Worm (Caenorhabditis elegans) whole organism, L1 larva: ENCODE data around the gene gldi-2.

ENCODE experiments used
- C34B4.2 ChIP-seq: sonication (generic microtip); optimal IDR thresholded peaks from 2 replicates; lab custom pipeline; 2017; ENCODE audit warnings: mild to moderate bottlenecking, missing genetic modification characterization, missing compliant biosample characterization
- F16B12.6 ChIP-seq: fragments of 150-350 bp; optimal IDR thresholded peaks from 2 replicates; lab custom pipeline; 2014; ENCODE audit warnings: missing biosample characterization, missing genetic modification characterization
- blmp-1 ChIP-seq: fragments of 150-350 bp; optimal IDR thresholded peaks from 2 replicates; lab custom pipeline; 2014; ENCODE audit warnings: missing biosample characterization, missing genetic modification characterization
- ceh-88 ChIP-seq: fragments of 200-800 bp; sonication (Bioruptor generic); IDR thresholded peaks from 2 replicates; pipeline ENCODE4 v1.3.6; 2022; ENCODE audit warnings: missing genetic modification characterization, missing compliant biosample characterization
- dsc-1 ChIP-seq: sonication (generic microtip); optimal IDR thresholded peaks from 2 replicates; lab custom pipeline; 2016; ENCODE audit warnings: mild to moderate bottlenecking, missing genetic modification characterization, missing compliant biosample characterization
- efl-1 ChIP-seq, 4 experiments: fragments of 150-350 bp; optimal IDR thresholded peaks in 3 of 4; peaks in 1 of 4; 1 replicate in 1 of 4; 2 replicates in 3 of 4; lab custom pipeline; 2014; ENCODE audit warnings: missing biosample characterization in 2 of 4, missing genetic modification characterization in 2 of 4, missing genetic modification reagents in 2 of 4
- egl-13 ChIP-seq: sonication (generic microtip); optimal IDR thresholded peaks from 2 replicates; lab custom pipeline; 2016; ENCODE audit warnings: missing genotype, missing genetic modification reagents, missing genetic modification characterization, missing compliant biosample characterization
- fkh-4 ChIP-seq: sonication (generic microtip); optimal IDR thresholded peaks from 2 replicates; lab custom pipeline; 2016; ENCODE audit warnings: missing compliant biosample characterization, missing genetic modification characterization, borderline replicate concordance
- fkh-8 ChIP-seq: sonication (generic microtip); optimal IDR thresholded peaks from 2 replicates; lab custom pipeline; 2016; ENCODE audit warnings: mild to moderate bottlenecking, missing genetic modification characterization, missing compliant biosample characterization
- fos-1 ChIP-seq: fragments of 150-350 bp; optimal IDR thresholded peaks from 2 replicates; lab custom pipeline; 2014; ENCODE audit warnings: missing biosample characterization, missing genetic modification characterization
- grh-1 ChIP-seq: fragments of 200-800 bp; sonication (Bioruptor generic); IDR thresholded peaks from 2 replicates; pipeline ENCODE4 v1.3.6; 2022; ENCODE audit warnings: missing genetic modification reagents, missing genetic modification characterization, missing compliant biosample characterization
- hlh-17 ChIP-seq: fragments of 200-800 bp; sonication (Bioruptor generic); optimal IDR thresholded peaks from 2 replicates; lab custom pipeline; 2018; ENCODE audit warnings: missing genetic modification characterization, mild to moderate bottlenecking, missing compliant biosample characterization, moderate library complexity, borderline replicate concordance
- hpl-2 ChIP-seq: fragments of 150-350 bp; optimal IDR thresholded peaks from 2 replicates; lab custom pipeline; 2014; ENCODE audit warnings: missing biosample characterization, missing genetic modification reagents, missing genetic modification characterization
- isw-1 ChIP-seq: fragments of 200-800 bp; sonication (Bioruptor generic); IDR thresholded peaks from 2 replicates; pipeline ENCODE4 v1.3.6; 2022; ENCODE audit warnings: missing genetic modification characterization, missing compliant biosample characterization
- lin-14 ChIP-seq: fragments of 200-800 bp; sonication (Bioruptor generic); optimal IDR thresholded peaks from 2 replicates; lab custom pipeline; 2018; ENCODE audit warnings: mild to moderate bottlenecking, missing genetic modification characterization, moderate library complexity, missing compliant biosample characterization
- mab-9 ChIP-seq: fragments of 200-800 bp; sonication (Bioruptor generic); IDR thresholded peaks from 2 replicates; pipeline ENCODE4 v1.3.6; 2022; ENCODE audit warnings: missing genetic modification reagents, missing genetic modification characterization, missing compliant biosample characterization
- mdl-1 ChIP-seq, 2 experiments: fragments of 150-350 bp; optimal IDR thresholded peaks; 2 replicates each; lab custom pipeline; 2014 to 2017; ENCODE audit warnings: missing biosample characterization in 2 of 2, missing genetic modification characterization in 2 of 2, inconsistent platforms in 1 of 2
- nhr-11 ChIP-seq: fragments of 150-350 bp; optimal IDR thresholded peaks from 2 replicates; lab custom pipeline; 2014; ENCODE audit warnings: missing biosample characterization, missing genetic modification characterization
- nhr-19 ChIP-seq: fragments of 200-800 bp; sonication (Bioruptor generic); conservative IDR thresholded peaks from 2 replicates; pipeline ENCODE4 v1.3.6; 2022; ENCODE audit warnings: missing genetic modification characterization, missing compliant biosample characterization
- nhr-20 ChIP-seq: sonication (generic microtip); optimal IDR thresholded peaks from 2 replicates; lab custom pipeline; 2016; ENCODE audit warnings: mild to moderate bottlenecking, missing genetic modification characterization, missing compliant biosample characterization
- nhr-237 ChIP-seq: fragments of 150-350 bp; optimal IDR thresholded peaks from 2 replicates; lab custom pipeline; 2014; ENCODE audit warnings: missing biosample characterization, missing genetic modification characterization
- nhr-28 ChIP-seq: fragments of 150-350 bp; optimal IDR thresholded peaks from 2 replicates; lab custom pipeline; 2014; ENCODE audit warnings: missing biosample characterization, missing genetic modification characterization
- nhr-71 ChIP-seq: sonication (generic microtip); optimal IDR thresholded peaks from 2 replicates; lab custom pipeline; 2016; ENCODE audit warnings: mild to moderate bottlenecking, missing genetic modification characterization, moderate library complexity, missing compliant biosample characterization
- nhr-77 ChIP-seq: fragments of 150-350 bp; optimal IDR thresholded peaks from 2 replicates; lab custom pipeline; 2014; ENCODE audit warnings: missing biosample characterization, missing genetic modification characterization
- nhr-85 ChIP-seq: sonication (generic microtip); peaks from one replicate; lab custom pipeline; 2016; ENCODE audit warnings: missing genetic modification characterization, inconsistent platforms, missing compliant biosample characterization
- pax-3 ChIP-seq: fragments of 200-800 bp; sonication (Bioruptor generic); optimal IDR thresholded peaks from 2 replicates; lab custom pipeline; 2018; ENCODE audit warnings: mild to moderate bottlenecking, missing genetic modification characterization, moderate library complexity, missing compliant biosample characterization
- pqm-1 ChIP-seq: sonication (generic microtip); optimal IDR thresholded peaks from 3 replicates; lab custom pipeline; 2017; ENCODE audit warnings: missing biosample characterization, missing genetic modification characterization
- snu-23 ChIP-seq: sonication (generic microtip); optimal IDR thresholded peaks from 2 replicates; lab custom pipeline; 2016; ENCODE audit warnings: missing genetic modification characterization, missing compliant biosample characterization
- sox-4 ChIP-seq: sonication (generic microtip); optimal IDR thresholded peaks from 2 replicates; lab custom pipeline; 2016; ENCODE audit warnings: missing genetic modification characterization, missing compliant biosample characterization
- sptf-1 ChIP-seq: fragments of 150-350 bp; optimal IDR thresholded peaks from 2 replicates; lab custom pipeline; 2014; ENCODE audit warnings: missing biosample characterization, missing genetic modification characterization
- sup-37 ChIP-seq: fragments of 200-800 bp; sonication (Bioruptor generic); optimal IDR thresholded peaks from 2 replicates; lab custom pipeline; 2018; ENCODE audit warnings: mild to moderate bottlenecking, missing genetic modification characterization, missing compliant biosample characterization
- unc-130 ChIP-seq: fragments of 150-350 bp; optimal IDR thresholded peaks from 2 replicates; lab custom pipeline; 2017; ENCODE audit warnings: missing biosample characterization, missing genetic modification characterization, inconsistent platforms
- unc-30 ChIP-seq: sonication (generic microtip); optimal IDR thresholded peaks from 2 replicates; lab custom pipeline; 2017; ENCODE audit warnings: missing biosample characterization, missing genetic modification characterization
- unc-62 ChIP-seq: fragments of 150-350 bp; optimal IDR thresholded peaks from 2 replicates; lab custom pipeline; 2014; ENCODE audit warnings: missing biosample characterization, missing genetic modification reagents, missing genetic modification characterization
- unc-98 ChIP-seq: fragments of 200-800 bp; sonication (Bioruptor generic); IDR thresholded peaks from 2 replicates; pipeline ENCODE4 v1.3.6; 2022; ENCODE audit warnings: missing genetic modification characterization, missing compliant biosample characterization
- xbp-1 ChIP-seq: sonication (generic microtip); optimal IDR thresholded peaks from 2 replicates; lab custom pipeline; 2016; ENCODE audit warnings: missing genetic modification characterization, missing compliant biosample characterization
- ztf-11 ChIP-seq, 2 experiments: sonication (generic microtip); optimal IDR thresholded peaks; 2 replicates each; lab custom pipeline; 2016 to 2017; ENCODE audit warnings: missing genetic modification characterization in 2 of 2, missing biosample characterization in 1 of 2, missing compliant biosample characterization in 1 of 2
- ztf-4 ChIP-seq: fragments of 150-350 bp; optimal IDR thresholded peaks from 2 replicates; lab custom pipeline; 2014; ENCODE audit warnings: missing biosample characterization, missing genetic modification characterization

gldi-2 gene

DNA sequence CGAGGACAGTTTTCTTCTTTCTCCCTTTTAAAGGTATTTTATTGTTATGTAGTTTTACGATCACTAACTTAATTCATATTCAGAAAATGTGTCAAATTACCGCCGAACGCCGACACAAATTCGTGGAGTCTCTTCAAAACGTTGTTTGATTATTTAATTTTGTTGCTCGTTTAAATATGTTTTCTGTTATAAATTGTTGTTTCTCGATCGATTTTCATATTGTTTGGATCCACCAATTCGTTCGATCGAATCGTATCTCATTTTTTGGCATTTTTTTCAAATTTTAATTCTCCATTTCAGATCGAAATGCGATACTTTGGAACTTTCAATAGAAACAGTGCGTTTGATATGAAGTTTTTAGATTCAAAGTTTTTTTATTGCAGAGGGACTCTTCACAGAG is 40.6 kb upstream of the gldi-2 start, which contains the start of gene F41G3.6:
Gene F41G3.6, plus strand, starts transcription at position 301 of the 400 bp plus-strand sequence.
- TF ChIP-seq sptf-1 (tag; lab: Kevin White, UChicago) = no peak
- no peak for TF ChIP-seq blmp-1 (tag; lab: Kevin White, UChicago)
- no peak for TF ChIP-seq sup-37 (GFP tag; lab: Kevin White, UChicago)
- TF ChIP-seq ceh-88 (GFP tag; lab: Robert Waterston, UW) = no peak
- TF ChIP-seq unc-130 (tag; lab: Kevin White, UChicago) = no peak
- TF ChIP-seq lin-14 (GFP tag; lab: Kevin White, UChicago) = no peak
- TF ChIP-seq ztf-4 (tag; lab: Kevin White, UChicago) = no peak
- no peak for TF ChIP-seq nhr-85 (tag; lab: Kevin White, UChicago)
- no peak for TF ChIP-seq hlh-17 (GFP tag; lab: Kevin White, UChicago)
- no peak for TF ChIP-seq fkh-4
- no peak for TF ChIP-seq pqm-1 (tag; lab: Kevin White, UChicago)

DNA sequence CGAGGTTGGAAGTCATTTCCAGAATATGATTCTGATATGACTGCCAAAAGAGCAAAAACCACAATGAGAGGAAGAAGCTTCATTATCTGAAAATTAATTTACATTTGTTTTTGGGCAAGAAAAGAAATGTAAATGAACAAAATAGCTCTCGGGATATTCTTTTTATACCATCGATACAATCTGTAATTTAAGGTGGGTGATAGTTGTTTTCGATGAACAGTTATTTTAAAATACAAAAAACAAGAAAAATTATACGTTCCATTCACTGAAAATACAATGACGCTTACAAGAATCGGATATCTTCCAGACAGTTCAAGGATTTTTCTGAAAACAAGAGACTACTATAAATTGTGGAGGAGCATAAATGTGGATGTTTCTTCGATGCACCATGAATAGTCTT is 38.6 kb upstream of the gldi-2 start, which contains the start of gene ins-15:
Gene ins-15, minus strand, starts transcription at position 101 of the 400 bp plus-strand sequence.
- TF ChIP-seq efl-1 (optimal IDR thresholded peaks at IDR 0.05; lab: Kevin White, UChicago) = no peak
- peak in 1 of 2 experiments; percentile 12 for TF ChIP-seq efl-1 (GFP tag; optimal IDR thresholded peaks at IDR 0.05 in 1 of 2; lab: Kevin White, UChicago)
- TF ChIP-seq nhr-77 (tag; lab: Kevin White, UChicago) = no peak
- no peak for TF ChIP-seq mdl-1 (tag; optimal IDR thresholded peaks at IDR 0.05; lab: Kevin White, UChicago)
- TF ChIP-seq, all 84 proteins: peak for 1

DNA sequence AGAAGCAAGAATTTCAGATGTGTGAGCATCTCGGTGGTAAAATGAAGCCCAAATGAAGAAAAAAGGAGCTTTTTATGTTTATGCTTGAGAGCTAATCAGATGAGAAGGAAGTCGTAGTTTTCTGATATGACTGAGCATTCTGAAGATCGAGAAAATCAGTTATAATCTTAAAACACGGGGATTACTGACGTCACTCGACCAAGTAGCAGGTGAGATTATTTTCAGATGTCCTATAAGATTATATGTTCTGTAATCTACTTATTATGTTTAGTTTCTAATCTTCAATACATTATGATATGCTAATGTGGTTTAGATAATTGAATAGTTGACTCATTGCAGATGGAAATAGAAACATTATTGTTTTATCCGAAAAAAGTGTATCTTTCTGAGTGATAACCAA is 37.4 kb upstream of the gldi-2 start, which contains the start of gene ins-14:
Gene ins-14, minus strand, starts transcription at position 32 of the 400 bp plus-strand sequence.
- TF ChIP-seq nhr-20 (tag; lab: Kevin White, UChicago) = peak; percentile 4
- TF ChIP-seq isw-1 = no peak
- TF ChIP-seq C34B4.2 = no peak
- TF ChIP-seq hpl-2 (GFP tag; lab: Kevin White, UChicago) = no peak
- peak; percentile 96 for TF ChIP-seq dsc-1
- peak; percentile 53 for TF ChIP-seq nhr-71 (tag; lab: Kevin White, UChicago)
- TF ChIP-seq efl-1 (optimal IDR thresholded peaks at IDR 0.05; lab: Kevin White, UChicago) = no peak
- peak in 1 of 2 experiments; percentile 75 for TF ChIP-seq efl-1 (GFP tag; optimal IDR thresholded peaks at IDR 0.05 in 1 of 2; lab: Kevin White, UChicago)
- TF ChIP-seq pax-3 = peak; percentile 50
- TF ChIP-seq xbp-1 = no peak
- peak; percentile 80 for TF ChIP-seq fkh-8 (tag; lab: Kevin White, UChicago)
- TF ChIP-seq nhr-11 (tag; lab: Kevin White, UChicago) = no peak
- peak; percentile 33 for TF ChIP-seq fos-1 (tag; lab: Kevin White, UChicago)
- TF ChIP-seq sox-4 (tag; lab: Kevin White, UChicago) = peak; percentile 28
- peak; percentile 60 for TF ChIP-seq egl-13 (tag; lab: Kevin White, UChicago)
- no peak for TF ChIP-seq mab-9 (GFP tag; lab: Robert Waterston, UW)
- no peak for TF ChIP-seq sup-37 (GFP tag; lab: Kevin White, UChicago)
- no peak for TF ChIP-seq nhr-19

DNA sequence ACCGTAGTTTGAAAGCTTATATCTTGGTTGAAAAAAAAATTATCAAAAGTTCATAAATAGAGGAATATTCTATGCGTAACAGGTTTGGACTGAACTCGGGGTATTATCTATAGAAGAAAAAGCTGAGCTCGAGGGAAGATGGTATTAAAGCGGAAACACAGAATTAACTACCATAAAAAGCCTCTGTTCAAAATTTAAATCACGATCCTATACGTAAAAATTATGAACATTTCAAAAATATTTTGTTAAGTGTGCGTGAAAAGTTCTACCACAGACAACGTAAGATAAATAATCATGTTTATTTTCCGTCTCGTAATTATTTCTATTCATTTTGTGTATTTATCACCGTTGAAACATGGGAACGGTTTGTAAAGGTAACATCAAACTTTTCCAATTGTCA is 36.8 kb upstream of the gldi-2 start, which contains the start of gene F41G3.5:
Gene F41G3.5, plus strand, starts transcription at position 301 of the 400 bp plus-strand sequence.
- no peak for TF ChIP-seq unc-30
- TF ChIP-seq grh-1 (GFP tag; lab: Robert Waterston, UW) = no peak
- TF ChIP-seq pax-3 = no peak
- no peak for TF ChIP-seq nhr-85 (tag; lab: Kevin White, UChicago)
- TF ChIP-seq ztf-11 (tag; optimal IDR thresholded peaks at IDR 0.05; lab: Kevin White, UChicago) = no peak
- no peak for TF ChIP-seq nhr-237
- no peak for TF ChIP-seq mab-9 (GFP tag; lab: Robert Waterston, UW)
- TF ChIP-seq C34B4.2 = no peak
- no peak for TF ChIP-seq lin-14 (GFP tag; lab: Kevin White, UChicago)
- no peak for TF ChIP-seq unc-62 (GFP tag; lab: Kevin White, UChicago)
- no peak for TF ChIP-seq sup-37 (GFP tag; lab: Kevin White, UChicago)
- no peak for TF ChIP-seq unc-98 (GFP tag; lab: Robert Waterston, UW)
- no peak for TF ChIP-seq pqm-1 (tag; lab: Kevin White, UChicago)
- no peak for TF ChIP-seq fkh-8 (tag; lab: Kevin White, UChicago)
- TF ChIP-seq F16B12.6 (tag; lab: Kevin White, UChicago) = no peak
- no peak for TF ChIP-seq snu-23 (GFP tag; lab: Kevin White, UChicago)
- TF ChIP-seq nhr-28 = no peak
